Fruit fly (Drosophila melanogaster) whole organism, embryonic: Measurements from ENCODE around the gene Atac2.

Source experiments
- Bteb2 ChIP-seq: fragments of 200-800 bp; sonication (Bioruptor generic); optimal IDR thresholded peaks from 2 replicates; lab custom pipeline; 2016; ENCODE audit warnings: missing biosample characterization, missing genetic modification characterization
- CG11398 ChIP-seq: fragments of 200-800 bp; sonication (Bioruptor generic); optimal IDR thresholded peaks from 2 replicates; lab custom pipeline; 2016; ENCODE audit warnings: missing biosample characterization, missing genetic modification characterization
- CG12071 ChIP-seq: fragments of 200-800 bp; sonication (Bioruptor generic); optimal IDR thresholded peaks from 3 replicates; lab custom pipeline; 2018; ENCODE audit warnings: missing biosample characterization, mild to moderate bottlenecking, missing genetic modification characterization
- CG12236 ChIP-seq: fragments of 200-800 bp; sonication (Bioruptor generic); optimal IDR thresholded peaks from 2 replicates; lab custom pipeline; 2016; ENCODE audit warnings: missing biosample characterization, missing genetic modification characterization
- CG12299 ChIP-seq: fragments of 200-800 bp; sonication (Bioruptor generic); optimal IDR thresholded peaks from 2 replicates; lab custom pipeline; 2018; ENCODE audit warnings: missing biosample characterization, mild to moderate bottlenecking, missing genetic modification characterization
- CG13296 ChIP-seq: fragments of 200-800 bp; sonication (Bioruptor generic); optimal IDR thresholded peaks from 3 replicates; lab custom pipeline; 2018; ENCODE audit warnings: missing biosample characterization, mild to moderate bottlenecking, missing genetic modification characterization
- CG14860 ChIP-seq: fragments of 200-800 bp; sonication (Bioruptor generic); IDR thresholded peaks from 3 replicates; pipeline ENCODE4 v1.3.6; 2022; ENCODE audit warnings: missing biosample characterization, missing genetic modification characterization; ENCODE audit not compliant: partially characterized antibody
- CG15601 ChIP-seq: fragments of 200-800 bp; sonication (Bioruptor generic); optimal IDR thresholded peaks from 3 replicates; lab custom pipeline; 2019; ENCODE audit warnings: missing biosample characterization, mild to moderate bottlenecking, missing genetic modification characterization, moderate library complexity
- CG17328 ChIP-seq: fragments of 200-800 bp; sonication (Bioruptor generic); IDR thresholded peaks from 2 replicates; pipeline ENCODE4 v1.3.6; 2022; ENCODE audit warnings: missing biosample characterization, missing genetic modification characterization
- CG17361 ChIP-seq: fragments of 200-800 bp; sonication (Bioruptor generic); IDR thresholded peaks from 3 replicates; pipeline ENCODE4 v1.3.6; 2022; ENCODE audit warnings: missing biosample characterization, missing genetic modification characterization
- CG17385 ChIP-seq: fragments of 200-800 bp; sonication (Bioruptor generic); optimal IDR thresholded peaks from 3 replicates; lab custom pipeline; 2018; ENCODE audit warnings: missing biosample characterization, mild to moderate bottlenecking, missing genetic modification characterization
- CG17912 ChIP-seq: fragments of 200-800 bp; sonication (Bioruptor generic); optimal IDR thresholded peaks from 2 replicates; lab custom pipeline; 2018; ENCODE audit warnings: missing biosample characterization, mild to moderate bottlenecking, missing genetic modification characterization
- CG1792 ChIP-seq: fragments of 200-800 bp; sonication (Bioruptor generic); optimal IDR thresholded peaks from 2 replicates; lab custom pipeline; 2016; ENCODE audit warnings: missing biosample characterization, missing genetic modification characterization
- CG2120 ChIP-seq: fragments of 200-800 bp; sonication (Bioruptor generic); optimal IDR thresholded peaks from 3 replicates; lab custom pipeline; 2016; ENCODE audit warnings: missing biosample characterization, missing genetic modification characterization
- CG2202 ChIP-seq: fragments of 200-800 bp; sonication (Bioruptor generic); optimal IDR thresholded peaks from 2 replicates; lab custom pipeline; 2018; ENCODE audit warnings: missing biosample characterization, mild to moderate bottlenecking, missing genetic modification characterization
- CG7786 ChIP-seq: fragments of 200-800 bp; sonication (Bioruptor generic); optimal IDR thresholded peaks from 2 replicates; lab custom pipeline; 2016; ENCODE audit warnings: missing biosample characterization, missing genetic modification characterization
- CG9876 ChIP-seq: fragments of 200-800 bp; sonication (Bioruptor generic); optimal IDR thresholded peaks from 2 replicates; lab custom pipeline; 2016; ENCODE audit warnings: missing biosample characterization, missing genetic modification characterization
- Chrac-16 ChIP-seq: fragments of 200-800 bp; sonication (Bioruptor generic); optimal IDR thresholded peaks from 3 replicates; lab custom pipeline; 2016; ENCODE audit warnings: missing biosample characterization, missing genetic modification characterization
- Dbx ChIP-seq: fragments of 200-800 bp; sonication (Bioruptor generic); IDR thresholded peaks from 3 replicates; pipeline ENCODE4 v1.3.6; 2022; ENCODE audit warnings: missing biosample characterization, missing genetic modification characterization
- Dip3 ChIP-seq: fragments of 200-800 bp; sonication (Bioruptor generic); optimal IDR thresholded peaks from 3 replicates; lab custom pipeline; 2016; ENCODE audit warnings: missing biosample characterization, missing genetic modification characterization
- E2f2 ChIP-seq: fragments of 200-800 bp; sonication (Bioruptor generic); IDR thresholded peaks from 2 replicates; pipeline ENCODE4 v1.3.6; 2022; ENCODE audit warnings: missing biosample characterization, missing genetic modification characterization
- HLH3B ChIP-seq: fragments of 200-800 bp; sonication (Bioruptor generic); IDR thresholded peaks from 2 replicates; pipeline ENCODE4 v1.3.6; 2022; ENCODE audit warnings: missing biosample characterization, missing genetic modification characterization
- HLH4C ChIP-seq: fragments of 200-800 bp; sonication (Bioruptor generic); IDR thresholded peaks from 3 replicates; pipeline ENCODE4 v1.3.6; 2022; ENCODE audit warnings: missing biosample characterization, missing genetic modification characterization; ENCODE audit not compliant: partially characterized antibody
- HLH54F ChIP-seq: fragments of 200-800 bp; sonication (Bioruptor generic); optimal IDR thresholded peaks from 3 replicates; lab custom pipeline; 2016; ENCODE audit warnings: missing biosample characterization, missing genetic modification characterization
- Hr51 ChIP-seq, 2 experiments: fragments of 200-800 bp; sonication (Bioruptor generic); optimal IDR thresholded peaks; 2 replicates in 1 of 2; 3 replicates in 1 of 2; lab custom pipeline; 2016 to 2018; ENCODE audit warnings: missing biosample characterization in 2 of 2, missing genetic modification characterization in 2 of 2, mild to moderate bottlenecking in 1 of 2, moderate library complexity in 1 of 2
- Med ChIP-seq: fragments of 200-800 bp; sonication (Bioruptor generic); peaks from one replicate; lab custom pipeline; 2016; ENCODE audit warnings: missing biosample characterization, missing genetic modification characterization, mild to moderate bottlenecking, inconsistent platforms, moderate library complexity
- Myb ChIP-seq: fragments of 200-800 bp; sonication (Bioruptor generic); optimal IDR thresholded peaks from 2 replicates; lab custom pipeline; 2016; ENCODE audit warnings: missing biosample characterization, missing genetic modification characterization
- Poxn ChIP-seq: fragments of 200-800 bp; sonication (Bioruptor generic); IDR thresholded peaks from 2 replicates; pipeline ENCODE4 v1.3.6; 2022; ENCODE audit warnings: missing biosample characterization, missing genetic modification characterization
- Sox100B ChIP-seq: fragments of 200-800 bp; sonication (Bioruptor generic); optimal IDR thresholded peaks from 3 replicates; lab custom pipeline; 2018; ENCODE audit warnings: missing biosample characterization, mild to moderate bottlenecking, missing genetic modification characterization
- bigmax ChIP-seq: fragments of 200-800 bp; sonication (Bioruptor generic); optimal IDR thresholded peaks from 2 replicates; lab custom pipeline; 2018; ENCODE audit warnings: missing biosample characterization, mild to moderate bottlenecking, missing genetic modification characterization
- chn ChIP-seq: fragments of 200-800 bp; sonication (Bioruptor generic); optimal IDR thresholded peaks from 2 replicates; lab custom pipeline; 2016; ENCODE audit warnings: missing biosample characterization, missing genetic modification characterization
- danr ChIP-seq: fragments of 200-800 bp; sonication (Bioruptor generic); IDR thresholded peaks from 2 replicates; pipeline ENCODE4 v1.3.6; 2022; ENCODE audit warnings: missing biosample characterization, missing genetic modification characterization
- eve ChIP-seq, 2 experiments: fragments of >200 bp; optimal IDR thresholded peaks; 2 replicates each; lab custom pipeline; 2017; ENCODE audit warnings: missing biosample characterization in 2 of 2, missing genetic modification characterization in 2 of 2
- exex ChIP-seq: fragments of 200-800 bp; sonication (Bioruptor generic); optimal IDR thresholded peaks from 4 replicates; lab custom pipeline; 2018; ENCODE audit warnings: missing biosample characterization, mild to moderate bottlenecking, missing genetic modification characterization, moderate library complexity
- gcm2 ChIP-seq: fragments of 200-800 bp; sonication (Bioruptor generic); optimal IDR thresholded peaks from 2 replicates; lab custom pipeline; 2016; ENCODE audit warnings: missing biosample characterization, missing genetic modification characterization
- her ChIP-seq: fragments of 200-800 bp; sonication (Bioruptor generic); optimal IDR thresholded peaks from 2 replicates; lab custom pipeline; 2016; ENCODE audit warnings: missing biosample characterization, missing genetic modification characterization
- kah ChIP-seq: fragments of 200-800 bp; sonication (Bioruptor generic); optimal IDR thresholded peaks from 2 replicates; lab custom pipeline; 2018; ENCODE audit warnings: missing biosample characterization, mild to moderate bottlenecking, missing genetic modification characterization
- klu ChIP-seq: fragments of 200-800 bp; sonication (Bioruptor generic); IDR thresholded peaks from 2 replicates; pipeline ENCODE4 v1.3.6; 2022; ENCODE audit warnings: missing biosample characterization, missing genetic modification characterization
- maf-S ChIP-seq: fragments of 200-800 bp; sonication (Bioruptor generic); optimal IDR thresholded peaks from 2 replicates; lab custom pipeline; 2016; ENCODE audit warnings: missing biosample characterization, missing genetic modification characterization
- mirr ChIP-seq: fragments of 200-800 bp; sonication (Bioruptor generic); optimal IDR thresholded peaks from 3 replicates; lab custom pipeline; 2018; ENCODE audit warnings: missing biosample characterization, mild to moderate bottlenecking, missing genetic modification characterization
- nerfin-1 ChIP-seq: fragments of 200-800 bp; sonication (Bioruptor generic); optimal IDR thresholded peaks from 3 replicates; lab custom pipeline; 2019; ENCODE audit warnings: missing biosample characterization, mild to moderate bottlenecking, missing genetic modification characterization, moderate library complexity
- peb ChIP-seq: fragments of 200-800 bp; sonication (Bioruptor generic); IDR thresholded peaks from 2 replicates; pipeline ENCODE4 v1.3.6; 2022; ENCODE audit warnings: missing biosample characterization, missing genetic modification characterization
- pfk ChIP-seq: fragments of 200-800 bp; sonication (Bioruptor generic); optimal IDR thresholded peaks from 2 replicates; lab custom pipeline; 2018; ENCODE audit warnings: missing biosample characterization, mild to moderate bottlenecking, missing genetic modification characterization, moderate library complexity
- psq ChIP-seq: fragments of 200-800 bp; sonication (Bioruptor generic); optimal IDR thresholded peaks from 2 replicates; lab custom pipeline; 2017; ENCODE audit warnings: missing biosample characterization, missing genetic modification characterization
- scrt ChIP-seq: fragments of 200-800 bp; sonication (Bioruptor generic); optimal IDR thresholded peaks from 2 replicates; lab custom pipeline; 2018; ENCODE audit warnings: missing biosample characterization, mild to moderate bottlenecking, missing genetic modification characterization, moderate library complexity
- sd ChIP-seq: fragments of 200-800 bp; sonication (Bioruptor generic); optimal IDR thresholded peaks from 3 replicates; lab custom pipeline; 2018; ENCODE audit warnings: missing biosample characterization, mild to moderate bottlenecking, missing genetic modification characterization, moderate library complexity
- sob ChIP-seq: fragments of 200-800 bp; sonication (Bioruptor generic); IDR thresholded peaks from 2 replicates; pipeline ENCODE4 v1.3.6; 2022; ENCODE audit warnings: missing biosample characterization, missing genetic modification characterization
- sug ChIP-seq: fragments of 200-800 bp; optimal IDR thresholded peaks from 2 replicates; lab custom pipeline; 2019; ENCODE audit warnings: missing biosample characterization, mild to moderate bottlenecking, missing genetic modification characterization, moderate library complexity
- trem ChIP-seq: fragments of 200-800 bp; optimal IDR thresholded peaks from 3 replicates; lab custom pipeline; 2019; ENCODE audit warnings: missing biosample characterization, mild to moderate bottlenecking, missing genetic modification characterization, moderate library complexity
- tx ChIP-seq: fragments of 200-800 bp; sonication (Bioruptor generic); optimal IDR thresholded peaks from 2 replicates; lab custom pipeline; 2016; ENCODE audit warnings: missing biosample characterization, missing genetic modification characterization

The Atac2 gene

dm6 chr2L:18571724-18572427 is 40.2 kb downstream of the Atac2 start (continued):
- TF ChIP-seq Poxn (no peak), Bteb2 (GFP tag; lab: Kevin White, UChicago) (no peak), CG15601 (tag; lab: Kevin White, UChicago) (no peak), eve (GFP tag; optimal IDR thresholded peaks at IDR 0.05; lab: Kevin White, UChicago) (no peak), gcm2 (no peak), CG12299 (tag; lab: Kevin White, UChicago) (no peak)

dm6 chr2L:18568715-18569114 is 43.3 kb downstream of the Atac2 start:
- no peak for TF ChIP-seq klu (GFP tag; lab: Robert Waterston, UW)
- TF ChIP-seq E2f2: no peak
- TF ChIP-seq Dip3: no peak
- TF ChIP-seq Chrac-16 (GFP tag; lab: Kevin White, UChicago): no peak
- TF ChIP-seq danr (GFP tag; lab: Robert Waterston, UW): no peak
- TF ChIP-seq CG17328 (GFP tag; lab: Robert Waterston, UW): no peak
- TF ChIP-seq exex (tag; lab: Kevin White, UChicago): peak; percentile 24
- peak; percentile 51 for TF ChIP-seq sd (tag; lab: Kevin White, UChicago)
- no peak for TF ChIP-seq kah (GFP tag; lab: Kevin White, UChicago)
- no peak for TF ChIP-seq Myb (GFP tag; lab: Kevin White, UChicago)
- no peak for TF ChIP-seq nerfin-1 (tag; lab: Kevin White, UChicago)
- TF ChIP-seq HLH3B: no peak
- TF ChIP-seq mirr (GFP tag; lab: Kevin White, UChicago): peak; percentile 14
- TF ChIP-seq pfk (GFP tag; lab: Kevin White, UChicago): no peak
- TF ChIP-seq sug (tag; lab: Kevin White, UChicago): peak; percentile 10
- no peak for TF ChIP-seq CG1792 (GFP tag; lab: Kevin White, UChicago)
- peak; percentile 16 for TF ChIP-seq Med (GFP tag; lab: Kevin White, UChicago)
- TF ChIP-seq chn (GFP tag; lab: Kevin White, UChicago): no peak
- no peak for TF ChIP-seq Hr51 (GFP tag; optimal IDR thresholded peaks at IDR 0.05; lab: Kevin White, UChicago)
- no peak for TF ChIP-seq CG14860 (GFP tag; lab: Robert Waterston, UW)
- no peak for TF ChIP-seq Sox100B (GFP tag; lab: Kevin White, UChicago)
- TF ChIP-seq maf-S (GFP tag; lab: Kevin White, UChicago): no peak
- no peak for TF ChIP-seq sob
- TF ChIP-seq CG17361: no peak
- no peak for TF ChIP-seq CG2120 (GFP tag; lab: Kevin White, UChicago)
- TF ChIP-seq bigmax (GFP tag; lab: Kevin White, UChicago): no peak
- no peak for TF ChIP-seq peb (GFP tag; lab: Robert Waterston, UW)
- TF ChIP-seq tx: no peak
- no peak for TF ChIP-seq psq (GFP tag; lab: Kevin White, UChicago)
- no peak for TF ChIP-seq trem (tag; lab: Kevin White, UChicago)
- no peak for TF ChIP-seq CG2202 (tag; lab: Kevin White, UChicago)
- TF ChIP-seq CG12071 (GFP tag; lab: Kevin White, UChicago): no peak

dm6 chr2L:18567563-18567962 is 44.5 kb downstream of the Atac2 start:
- TF ChIP-seq CG17912: peak; percentile 8
- TF ChIP-seq CG17385: peak; percentile 16
- TF ChIP-seq CG9876 (GFP tag; lab: Kevin White, UChicago): peak; percentile 42
- TF ChIP-seq scrt: peak; percentile 26
- TF ChIP-seq her (GFP tag; lab: Kevin White, UChicago): peak; percentile 68
- TF ChIP-seq HLH4C (GFP tag; lab: Robert Waterston, UW): no peak
- TF ChIP-seq CG11398 (GFP tag; lab: Kevin White, UChicago): peak; percentile 64
- TF ChIP-seq exex (tag; lab: Kevin White, UChicago): peak; percentile 23
- peak; percentile 56 for TF ChIP-seq CG13296 (GFP tag; lab: Kevin White, UChicago)
- peak; percentile 47 for TF ChIP-seq CG7786 (GFP tag; lab: Kevin White, UChicago)
- TF ChIP-seq CG12236: peak; percentile 28
- TF ChIP-seq CG1792 (GFP tag; lab: Kevin White, UChicago): peak; percentile 48
- peak; percentile 61; the same call in 2 of the 3 replicates for TF ChIP-seq Dbx (GFP tag; lab: Robert Waterston, UW)
- TF ChIP-seq HLH54F (GFP tag; lab: Kevin White, UChicago): peak; percentile 42
